In genomic region chrIV:8043722-8044121, ce11 we compare ENCODE assay signal across 1 worm cellular context.
A peak's percentile ranks its signal among the peaks of the same experiment; 100 is the strongest.
TF ChIP-seq lines count a peak whose summit lies in the region.

No protein-coding gene starts in this region.

TF ChIP-seq in whole organism, L1 larva, 84 proteins besides CTCF, POLR2A, EP300 and RAD21 (continued from another document):
- TF ChIP-seq irx-1 (tag; optimal IDR thresholded peaks at IDR 0.05; lab: Kevin White, UChicago) (no peak), efl-1 (optimal IDR thresholded peaks at IDR 0.05; lab: Kevin White, UChicago) (no peak), efl-1 (GFP tag; optimal IDR thresholded peaks at IDR 0.05 in 1 of 2; lab: Kevin White, UChicago) (no peak), nhr-85 (tag; lab: Kevin White, UChicago) (peak; percentile 86), fos-1 (tag; optimal IDR thresholded peaks at IDR 0.05; lab: Kevin White, UChicago) (no peak), ztf-4 (tag; optimal IDR thresholded peaks at IDR 0.05; lab: Kevin White, UChicago) (no peak), nhr-20 (tag; optimal IDR thresholded peaks at IDR 0.05; lab: Kevin White, UChicago) (peak; percentile 41), pax-3 (tag; optimal IDR thresholded peaks at IDR 0.05; lab: Kevin White, UChicago) (no peak), lin-35 (GFP tag; optimal IDR thresholded peaks at IDR 0.05; lab: Kevin White, UChicago) (no peak), egl-13 (tag; optimal IDR thresholded peaks at IDR 0.05; lab: Kevin White, UChicago) (no peak), lin-15B (tag; optimal IDR thresholded peaks at IDR 0.05; lab: Kevin White, UChicago) (no peak), tlp-1 (tag; optimal IDR thresholded peaks at IDR 0.05; lab: Kevin White, UChicago) (no peak), unc-30 (tag; optimal IDR thresholded peaks at IDR 0.05; lab: Kevin White, UChicago) (no peak), elt-2 (tag; optimal IDR thresholded peaks at IDR 0.05; lab: Kevin White, UChicago) (no peak), nhr-237 (tag; optimal IDR thresholded peaks at IDR 0.05; lab: Kevin White, UChicago) (no peak), snu-23 (GFP tag; optimal IDR thresholded peaks at IDR 0.05; lab: Kevin White, UChicago) (peak; percentile 22), sup-37 (GFP tag; optimal IDR thresholded peaks at IDR 0.05; lab: Kevin White, UChicago) (no peak), xbp-1 (tag; optimal IDR thresholded peaks at IDR 0.05; lab: Kevin White, UChicago) (no peak), nhr-11 (tag; optimal IDR thresholded peaks at IDR 0.05; lab: Kevin White, UChicago) (no peak), nhr-71 (tag; optimal IDR thresholded peaks at IDR 0.05; lab: Kevin White, UChicago) (peak; percentile 44), unc-130 (tag; optimal IDR thresholded peaks at IDR 0.05; lab: Kevin White, UChicago) (no peak), skn-1 (tag; optimal IDR thresholded peaks at IDR 0.05; lab: Kevin White, UChicago) (no peak), pag-3 (tag; optimal IDR thresholded peaks at IDR 0.05; lab: Kevin White, UChicago; ENCODE audit: borderline replicate concordance, insufficient read depth) (no peak), mep-1 (tag; optimal IDR thresholded peaks at IDR 0.05; lab: Kevin White, UChicago) (no peak), ceh-82 (tag; optimal IDR thresholded peaks at IDR 0.05; lab: Kevin White, UChicago) (no peak), egl-27 (tag; optimal IDR thresholded peaks at IDR 0.05; lab: Kevin White, UChicago) (no peak), nhr-28 (tag; optimal IDR thresholded peaks at IDR 0.05; lab: Kevin White, UChicago) (no peak), lsy-2 (tag; optimal IDR thresholded peaks at IDR 0.05; lab: Kevin White, UChicago) (no peak)
